Worm (Caenorhabditis elegans) whole organism, L2 larva: ENCODE data around the gene mpdu-1.

Experiments used
- ama-1 ChIP-seq: fragments of 150-350 bp; optimal IDR thresholded peaks from 2 replicates; lab custom pipeline; 2018; ENCODE audit warnings: inconsistent platforms
- lin-39 ChIP-seq: fragments of 150-350 bp; optimal IDR thresholded peaks from 2 replicates; lab custom pipeline; 2014; ENCODE audit warnings: missing biosample characterization, missing genetic modification reagents, missing genetic modification characterization
- lsy-2 ChIP-seq, 2 experiments: fragments of 150-350 bp in 1 of 2; sonication (generic microtip) in 1 of 2; optimal IDR thresholded peaks; 2 replicates each; lab custom pipeline; 2014 to 2017; ENCODE audit warnings: missing biosample characterization in 2 of 2, missing genetic modification characterization in 2 of 2
- mab-5 ChIP-seq: fragments of 150-350 bp; optimal IDR thresholded peaks from 2 replicates; lab custom pipeline; 2014; ENCODE audit warnings: missing biosample characterization, missing genetic modification characterization
- nhr-21 ChIP-seq: fragments of 150-350 bp; optimal IDR thresholded peaks from 2 replicates; lab custom pipeline; 2014; ENCODE audit warnings: missing biosample characterization, missing genetic modification characterization

ce11 chrV:8380076-8380475, 21.1 kb upstream of the mpdu-1 start:
- TF ChIP-seq lsy-2 (tag; optimal IDR thresholded peaks at IDR 0.05; lab: Kevin White, UChicago) (no peak), nhr-21 (tag; lab: Kevin White, UChicago) (no peak), lin-39 (tag; lab: Kevin White, UChicago) (no peak), ama-1 (lab: Kevin White, UChicago) (no peak), mab-5 (tag; lab: Kevin White, UChicago) (no peak)
